Fruit fly (Drosophila melanogaster): Measurements from ENCODE around the gene hec.

Gene hec

dm6 chrX:12903099-12903616, 54.1 kb downstream of the hec start, which contains the start of gene Flad1 (continued):
- no peak for TF ChIP-seq CG13894 (tag; optimal IDR thresholded peaks at IDR 0.05)
- TF ChIP-seq dimm (GFP tag; IDR thresholded peaks at IDR 0.05) = no peak
- TF ChIP-seq chif (GFP tag; optimal IDR thresholded peaks at IDR 0.05) = no peak
- no peak for TF ChIP-seq CG4282 (GFP tag; optimal IDR thresholded peaks at IDR 0.05)
- TF ChIP-seq CG6689 (GFP tag; IDR thresholded peaks at IDR 0.05) = no peak
- no peak for TF ChIP-seq usp (GFP tag; optimal IDR thresholded peaks at IDR 0.05)
- no peak for TF ChIP-seq mam (GFP tag; optimal IDR thresholded peaks at IDR 0.05)
- TF ChIP-seq bbx (GFP tag; IDR thresholded peaks at IDR 0.05; ENCODE audit: partially characterized antibody) = peak; percentile 60
- TF ChIP-seq CG8478 (optimal IDR thresholded peaks at IDR 0.05) = peak; percentile 88
- TF ChIP-seq lov (optimal IDR thresholded peaks at IDR 0.05) = no peak
- TF ChIP-seq lov (GFP tag; IDR thresholded peaks at IDR 0.05) = no peak
- peak; percentile 71 for TF ChIP-seq BEAF-32 (GFP tag; optimal IDR thresholded peaks at IDR 0.05)
- peak; percentile 68 for TF ChIP-seq MESR4 (GFP tag; optimal IDR thresholded peaks at IDR 0.05)
- TF ChIP-seq CG9609 (GFP tag; optimal IDR thresholded peaks at IDR 0.05) = no peak
- TF ChIP-seq chinmo (GFP tag; IDR thresholded peaks at IDR 0.05; ENCODE audit: partially characterized antibody) = 0 out of 4 replicates have a peak, but pooled peaks have one; percentile 54
- TF ChIP-seq CG30403 (GFP tag; optimal IDR thresholded peaks at IDR 0.05) = no peak
- TF ChIP-seq CG12391 (tag; optimal IDR thresholded peaks at IDR 0.05) = no peak
- peak; percentile 52; the same call in 1 of the 2 replicates for TF ChIP-seq Bgb (GFP tag; IDR thresholded peaks at IDR 0.05; ENCODE audit: partially characterized antibody)
- peak; percentile 65 for TF ChIP-seq Scr (GFP tag; IDR thresholded peaks at IDR 0.05; ENCODE audit: partially characterized antibody)
- TF ChIP-seq Fer3 (tag; optimal IDR thresholded peaks at IDR 0.05) = no peak
- TF ChIP-seq Mad (GFP tag; optimal IDR thresholded peaks at IDR 0.05) = no peak
- no peak for TF ChIP-seq hkb (optimal IDR thresholded peaks at IDR 0.05)
- TF ChIP-seq hkb (GFP tag; IDR thresholded peaks at IDR 0.05) = no peak
- TF ChIP-seq kay (GFP tag; optimal IDR thresholded peaks at IDR 0.05) = no peak
- no peak for TF ChIP-seq CG16779 (GFP tag; IDR thresholded peaks at IDR 0.05)
- TF ChIP-seq Blimp-1 (GFP tag; optimal IDR thresholded peaks at IDR 0.05) = no peak
- TF ChIP-seq CG12071 (GFP tag; optimal IDR thresholded peaks at IDR 0.05) = no peak
- peak; percentile 14 for TF ChIP-seq Sin3A (optimal IDR thresholded peaks at IDR 0.05)
- no peak for TF ChIP-seq H2.0 (GFP tag; IDR thresholded peaks at IDR 0.05)
- TF ChIP-seq unc-4 (GFP tag; IDR thresholded peaks at IDR 0.05; ENCODE audit: partially characterized antibody) = peak; percentile 70; the same call in 1 of the 2 replicates
- TF ChIP-seq gfzf (GFP tag; optimal IDR thresholded peaks at IDR 0.05) = no peak
- no peak for TF ChIP-seq CG10274 (GFP tag; optimal IDR thresholded peaks at IDR 0.05)
- no peak for TF ChIP-seq fd3F (GFP tag; optimal IDR thresholded peaks at IDR 0.05)
- TF ChIP-seq CG3163 (GFP tag; optimal IDR thresholded peaks at IDR 0.05) = no peak
- TF ChIP-seq CG7271 (tag; optimal IDR thresholded peaks at IDR 0.05) = no peak
- no peak for TF ChIP-seq CG2712 (tag; optimal IDR thresholded peaks at IDR 0.05)
- no peak for TF ChIP-seq sim (GFP tag; IDR thresholded peaks at IDR 0.05)
- no peak for TF ChIP-seq corto (GFP tag; optimal IDR thresholded peaks at IDR 0.05)
- TF ChIP-seq CG10209 (GFP tag; optimal IDR thresholded peaks at IDR 0.05) = no peak
- no peak for TF ChIP-seq grau (tag; optimal IDR thresholded peaks at IDR 0.05)
- TF ChIP-seq CG14014 (GFP tag; IDR thresholded peaks at IDR 0.05) = no peak
- peak; percentile 44 for TF ChIP-seq Myb (GFP tag; optimal IDR thresholded peaks at IDR 0.05)
- no peak for TF ChIP-seq Hr39 (optimal IDR thresholded peaks at IDR 0.05)
- TF ChIP-seq dmrt99B (tag; optimal IDR thresholded peaks at IDR 0.05) = no peak
- TF ChIP-seq CG4854 (GFP tag; optimal IDR thresholded peaks at IDR 0.05) = no peak
- no peak for TF ChIP-seq fd64A (GFP tag; optimal IDR thresholded peaks at IDR 0.05)
- no peak for TF ChIP-seq pan (optimal IDR thresholded peaks at IDR 0.05)
- TF ChIP-seq pan (GFP tag; optimal IDR thresholded peaks at IDR 0.05 in 1 of 2, IDR thresholded peaks at IDR 0.05 in 1 of 2) = no peak
- no peak for TF ChIP-seq Nf-YA (GFP tag; IDR thresholded peaks at IDR 0.05)
- peak; percentile 51; the same call in 2 of the 3 replicates for TF ChIP-seq knrl (GFP tag; IDR thresholded peaks at IDR 0.05; ENCODE audit: partially characterized antibody)
- no peak for TF ChIP-seq CG17359 (tag; optimal IDR thresholded peaks at IDR 0.05)
- no peak for TF ChIP-seq Oli (tag; optimal IDR thresholded peaks at IDR 0.05)

Data from whole organism, embryonic.